Worm (Caenorhabditis elegans) whole organism, late embryonic: ENCODE data around the gene C30G4.4.

ENCODE experiments used
- F13H6.1 ChIP-seq: sonication (generic microtip); optimal IDR thresholded peaks from 2 replicates; lab custom pipeline; 2016; ENCODE audit warnings: missing genetic modification characterization, missing compliant biosample characterization
- K02D7.2 ChIP-seq: sonication (generic microtip); optimal IDR thresholded peaks from 2 replicates; lab custom pipeline; 2017; ENCODE audit warnings: mild to moderate bottlenecking, missing genetic modification characterization, missing compliant biosample characterization
- Y22D7AL.16 ChIP-seq: sonication (generic microtip); optimal IDR thresholded peaks from 2 replicates; lab custom pipeline; 2016; ENCODE audit warnings: missing genetic modification characterization, missing compliant biosample characterization
- ahr-1 ChIP-seq: sonication (generic microtip); optimal IDR thresholded peaks from 2 replicates; lab custom pipeline; 2016; ENCODE audit warnings: missing genetic modification characterization, missing compliant biosample characterization
- ama-1 ChIP-seq: fragments of 150-350 bp; optimal IDR thresholded peaks from 2 replicates; lab custom pipeline; 2014
- ceh-18 ChIP-seq: sonication (generic microtip); optimal IDR thresholded peaks from 2 replicates; lab custom pipeline; 2016; ENCODE audit warnings: missing genetic modification characterization, missing compliant biosample characterization
- ceh-2 ChIP-seq: sonication (generic microtip); optimal IDR thresholded peaks from 2 replicates; lab custom pipeline; 2016; ENCODE audit warnings: missing genotype, missing genetic modification characterization, missing compliant biosample characterization
- ceh-24 ChIP-seq: sonication (generic microtip); optimal IDR thresholded peaks from 2 replicates; lab custom pipeline; 2016; ENCODE audit warnings: mild to moderate bottlenecking, missing genetic modification characterization, missing compliant biosample characterization
- ceh-31 ChIP-seq: sonication (generic microtip); optimal IDR thresholded peaks from 2 replicates; lab custom pipeline; 2016; ENCODE audit warnings: missing genetic modification characterization, missing compliant biosample characterization
- ceh-34 ChIP-seq: sonication (generic microtip); optimal IDR thresholded peaks from 2 replicates; lab custom pipeline; 2016; ENCODE audit warnings: mild to moderate bottlenecking, missing genetic modification characterization, missing compliant biosample characterization
- ceh-48 ChIP-seq: sonication (generic microtip); optimal IDR thresholded peaks from 2 replicates; lab custom pipeline; 2016; ENCODE audit warnings: missing genetic modification characterization, inconsistent platforms, missing compliant biosample characterization
- ceh-9 ChIP-seq: sonication (generic microtip); optimal IDR thresholded peaks from 2 replicates; lab custom pipeline; 2016; ENCODE audit warnings: mild to moderate bottlenecking, missing genetic modification characterization, inconsistent platforms, missing compliant biosample characterization
- elt-4 ChIP-seq: sonication (generic microtip); optimal IDR thresholded peaks from 2 replicates; lab custom pipeline; 2016; ENCODE audit warnings: missing genetic modification characterization, missing compliant biosample characterization
- fkh-6 ChIP-seq: sonication (generic microtip); optimal IDR thresholded peaks from 2 replicates; lab custom pipeline; 2016; ENCODE audit warnings: missing genetic modification characterization, missing compliant biosample characterization
- gmeb-2 ChIP-seq: sonication (generic microtip); optimal IDR thresholded peaks from 2 replicates; lab custom pipeline; 2016; ENCODE audit warnings: missing genetic modification characterization, inconsistent platforms, missing compliant biosample characterization
- hlh-13 ChIP-seq: fragments of 200-800 bp; sonication (Bioruptor generic); optimal IDR thresholded peaks from 2 replicates; lab custom pipeline; 2018; ENCODE audit warnings: mild to moderate bottlenecking, missing genetic modification characterization, missing compliant biosample characterization
- hlh-30 ChIP-seq: sonication (generic microtip); optimal IDR thresholded peaks from 2 replicates; lab custom pipeline; 2017; ENCODE audit warnings: antibody characterized with exemption, missing genetic modification characterization, missing compliant biosample characterization; ENCODE audit not compliant: insufficient read depth
- hlh-6 ChIP-seq: sonication (generic microtip); optimal IDR thresholded peaks from 2 replicates; lab custom pipeline; 2016; ENCODE audit warnings: missing genotype, missing genetic modification characterization, missing compliant biosample characterization
- lim-6 ChIP-seq: sonication (generic microtip); optimal IDR thresholded peaks from 2 replicates; lab custom pipeline; 2016; ENCODE audit warnings: missing genetic modification characterization, missing compliant biosample characterization
- lin-11 ChIP-seq: fragments of 200-800 bp; sonication (Bioruptor generic); optimal IDR thresholded peaks from 2 replicates; lab custom pipeline; 2018; ENCODE audit warnings: mild to moderate bottlenecking, missing genetic modification characterization, missing compliant biosample characterization
- madf-2 ChIP-seq: sonication (generic microtip); optimal IDR thresholded peaks from 2 replicates; lab custom pipeline; 2017; ENCODE audit warnings: missing genetic modification characterization, missing compliant biosample characterization
- mec-3 ChIP-seq: sonication (generic microtip); optimal IDR thresholded peaks from 2 replicates; lab custom pipeline; 2016; ENCODE audit warnings: borderline replicate concordance, missing genetic modification characterization, missing compliant biosample characterization
- nhr-232 ChIP-seq: sonication (generic microtip); optimal IDR thresholded peaks from 2 replicates; lab custom pipeline; 2016; ENCODE audit warnings: missing genetic modification characterization, missing compliant biosample characterization
- npax-4 ChIP-seq: sonication (generic microtip); optimal IDR thresholded peaks from 2 replicates; lab custom pipeline; 2016; ENCODE audit warnings: missing genetic modification characterization, missing compliant biosample characterization
- odd-2 ChIP-seq: sonication (generic microtip); optimal IDR thresholded peaks from 2 replicates; lab custom pipeline; 2017; ENCODE audit warnings: antibody characterized with exemption, mild to moderate bottlenecking, missing genetic modification characterization, missing compliant biosample characterization
- pag-3 ChIP-seq: sonication (generic microtip); optimal IDR thresholded peaks from 2 replicates; lab custom pipeline; 2016; ENCODE audit warnings: missing compliant biosample characterization, missing genetic modification characterization, borderline replicate concordance
- pax-1 ChIP-seq: fragments of 150-350 bp; optimal IDR thresholded peaks from 2 replicates; lab custom pipeline; 2014; ENCODE audit warnings: missing biosample characterization, missing genetic modification characterization
- pha-2 ChIP-seq: sonication (generic microtip); optimal IDR thresholded peaks from 2 replicates; lab custom pipeline; 2017; ENCODE audit warnings: mild to moderate bottlenecking, missing genetic modification characterization, missing compliant biosample characterization
- pqm-1 ChIP-seq: sonication (generic microtip); optimal IDR thresholded peaks from 2 replicates; lab custom pipeline; 2016; ENCODE audit warnings: missing genetic modification characterization, missing compliant biosample characterization
- pros-1 ChIP-seq: fragments of 150-350 bp; optimal IDR thresholded peaks from 2 replicates; lab custom pipeline; 2014; ENCODE audit warnings: missing biosample characterization, missing genetic modification reagents, missing genetic modification characterization
- rnt-1 ChIP-seq: sonication (generic microtip); optimal IDR thresholded peaks from 2 replicates; lab custom pipeline; 2016; ENCODE audit warnings: missing genetic modification characterization, missing compliant biosample characterization
- sdc-2 ChIP-seq: sonication (generic microtip); optimal IDR thresholded peaks from 2 replicates; lab custom pipeline; 2016; ENCODE audit warnings: missing genotype, missing genetic modification characterization, missing compliant biosample characterization
- sox-4 ChIP-seq: sonication (generic microtip); optimal IDR thresholded peaks from 2 replicates; lab custom pipeline; 2017; ENCODE audit warnings: mild to moderate bottlenecking, missing genetic modification characterization, inconsistent platforms, missing compliant biosample characterization
- syd-9 ChIP-seq: sonication (generic microtip); optimal IDR thresholded peaks from 2 replicates; lab custom pipeline; 2016; ENCODE audit warnings: mild to moderate bottlenecking, missing genetic modification characterization, moderate library complexity, missing compliant biosample characterization
- ttx-3 ChIP-seq: sonication (generic microtip); optimal IDR thresholded peaks from 2 replicates; lab custom pipeline; 2016; ENCODE audit warnings: missing genetic modification reagents, missing genetic modification characterization, missing compliant biosample characterization
- unc-55 ChIP-seq: sonication (generic microtip); optimal IDR thresholded peaks from 2 replicates; lab custom pipeline; 2017; ENCODE audit warnings: missing biosample characterization, missing genetic modification reagents, missing genetic modification characterization
- zip-5 ChIP-seq: sonication (generic microtip); optimal IDR thresholded peaks from 2 replicates; lab custom pipeline; 2016; ENCODE audit warnings: missing genetic modification characterization, missing compliant biosample characterization

Gene C30G4.4

DNA sequence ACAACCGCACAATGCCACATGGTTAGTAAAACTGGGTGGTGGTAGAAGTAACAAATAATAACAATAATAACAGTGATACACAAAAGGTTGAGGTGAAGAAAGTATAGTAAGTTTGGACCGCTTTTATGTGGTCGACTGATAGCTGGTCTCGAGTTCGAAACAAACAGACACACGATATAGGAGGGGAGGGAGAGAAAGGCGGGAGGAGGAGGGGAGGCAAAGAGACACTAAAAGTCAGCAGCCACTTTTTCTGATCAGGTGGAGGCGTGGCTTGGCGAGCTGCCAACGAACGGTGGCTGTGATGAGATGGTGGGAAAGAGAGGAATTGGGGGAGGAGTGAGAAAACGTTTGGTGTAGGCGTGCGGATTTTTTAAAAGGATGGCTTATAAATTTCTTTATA is 13.6 kb downstream of the C30G4.4 start:
- no peak for TF ChIP-seq zip-5 (tag; lab: Kevin White, UChicago)
- TF ChIP-seq elt-4 (tag; lab: Kevin White, UChicago) = no peak
- no peak for TF ChIP-seq pax-1 (tag; lab: Kevin White, UChicago)
- TF ChIP-seq fkh-6 (tag; lab: Kevin White, UChicago) = no peak
- TF ChIP-seq pag-3 = no peak
- TF ChIP-seq rnt-1 (tag; lab: Kevin White, UChicago) = no peak
- TF ChIP-seq ceh-9 (tag; lab: Kevin White, UChicago) = no peak
- no peak for TF ChIP-seq sdc-2 (tag; lab: Kevin White, UChicago)
- TF ChIP-seq ceh-31 = no peak
- TF ChIP-seq ama-1 (lab: Kevin White, UChicago) = no peak
- TF ChIP-seq ceh-24 (tag; lab: Kevin White, UChicago) = no peak
- no peak for TF ChIP-seq lin-11 (tag; lab: Kevin White, UChicago)
- TF ChIP-seq pros-1 = no peak

ce11 chrX:17055836-17056783 is 15.9 kb downstream of the C30G4.4 start:
- TF ChIP-seq ceh-9 (tag; lab: Kevin White, UChicago) (no peak), sox-4 (tag; lab: Kevin White, UChicago) (no peak), ahr-1 (tag; lab: Kevin White, UChicago) (no peak), pha-2 (tag; lab: Kevin White, UChicago) (no peak), odd-2 (tag; lab: Kevin White, UChicago) (no peak), sdc-2 (tag; lab: Kevin White, UChicago) (no peak), madf-2 (no peak), syd-9 (tag; lab: Kevin White, UChicago) (no peak)

DNA sequence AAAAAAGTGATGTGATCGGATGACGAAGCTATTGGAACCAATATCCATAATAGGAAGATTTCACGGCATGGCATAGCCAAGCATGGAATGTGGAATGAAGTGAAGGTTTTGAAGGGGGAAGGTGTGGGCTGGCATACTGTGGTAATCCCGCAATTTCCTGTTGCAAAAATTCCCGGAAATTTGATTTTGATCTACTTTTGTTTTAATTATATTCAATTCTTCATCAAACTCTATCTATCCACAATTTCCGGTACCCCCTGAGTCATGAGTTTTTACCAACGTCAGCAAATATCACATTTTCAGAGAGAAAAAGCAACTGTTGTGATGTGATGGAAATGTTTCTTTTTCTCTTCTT is 16.5 kb downstream of the C30G4.4 start, which contains the start of gene gcy-11:
TSS of gene gcy-11 (minus strand) at position 101 of the 355 bp plus-strand sequence.
- no peak for TF ChIP-seq ttx-3 (tag; lab: Kevin White, UChicago)
- TF ChIP-seq sdc-2 (tag; lab: Kevin White, UChicago) = no peak
- no peak for TF ChIP-seq F13H6.1 (tag; lab: Kevin White, UChicago)
- no peak for TF ChIP-seq ceh-34 (tag; lab: Kevin White, UChicago)
- TF ChIP-seq nhr-232 = no peak
- no peak for TF ChIP-seq rnt-1 (tag; lab: Kevin White, UChicago)

DNA sequence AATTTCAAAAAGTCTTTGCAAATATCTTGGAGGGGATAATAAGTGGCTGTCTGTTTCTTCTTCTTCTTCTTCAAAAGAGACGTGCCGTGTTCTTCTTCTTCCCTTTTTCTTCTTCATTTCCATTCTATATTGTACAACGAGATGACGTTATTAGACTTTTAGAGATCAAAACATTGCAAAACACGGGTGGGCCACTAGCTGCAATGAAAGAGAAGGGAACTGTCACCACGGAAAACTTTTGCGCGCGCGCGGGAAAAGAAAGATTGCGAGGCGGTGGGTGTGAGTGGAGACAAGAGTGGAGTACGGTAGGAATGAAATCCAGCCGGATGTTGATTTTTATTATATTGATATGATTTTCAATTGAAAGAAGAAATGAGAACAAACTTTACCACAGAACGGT is 17.9 kb downstream of the C30G4.4 start:
- TF ChIP-seq gmeb-2 (no peak), mec-3 (tag; lab: Kevin White, UChicago) (no peak), hlh-30 (tag; lab: Kevin White, UChicago) (no peak), fkh-6 (tag; lab: Kevin White, UChicago) (no peak), ceh-2 (no peak), ceh-31 (no peak), hlh-6 (tag; lab: Kevin White, UChicago) (no peak), Y22D7AL.16 (tag; lab: Kevin White, UChicago) (no peak), npax-4 (tag; lab: Kevin White, UChicago) (no peak), ceh-9 (tag; lab: Kevin White, UChicago) (no peak), lim-6 (tag; lab: Kevin White, UChicago) (no peak), ceh-18 (tag; lab: Kevin White, UChicago) (no peak), syd-9 (tag; lab: Kevin White, UChicago) (no peak), ceh-24 (tag; lab: Kevin White, UChicago) (no peak), nhr-232 (no peak), ama-1 (lab: Kevin White, UChicago) (no peak)

- TF ChIP-seq ceh-31 (no peak), rnt-1 (tag; lab: Kevin White, UChicago) (no peak), pqm-1 (tag; lab: Kevin White, UChicago) (no peak), lin-11 (tag; lab: Kevin White, UChicago) (no peak), ceh-18 (tag; lab: Kevin White, UChicago) (no peak), pax-1 (tag; lab: Kevin White, UChicago) (no peak), ceh-48 (tag; lab: Kevin White, UChicago) (no peak), zip-5 (tag; lab: Kevin White, UChicago) (no peak), unc-55 (GFP tag; lab: Kevin White, UChicago) (no peak), nhr-232 (no peak), ceh-2 (no peak), hlh-13 (GFP tag; lab: Kevin White, UChicago) (no peak), F13H6.1 (tag; lab: Kevin White, UChicago) (no peak), K02D7.2 (no peak), pha-2 (tag; lab: Kevin White, UChicago) (no peak)
These were observed 26.5 kb downstream of the C30G4.4 start, which contains the start of gene C30G4.2 for ce11 chrX:17045529-17045928. TSS of gene C30G4.2 (minus strand) at chrX:17045629.
